Fruit fly (Drosophila melanogaster): ENCODE data around the gene CG7299.

Gene CG7299

DNA sequence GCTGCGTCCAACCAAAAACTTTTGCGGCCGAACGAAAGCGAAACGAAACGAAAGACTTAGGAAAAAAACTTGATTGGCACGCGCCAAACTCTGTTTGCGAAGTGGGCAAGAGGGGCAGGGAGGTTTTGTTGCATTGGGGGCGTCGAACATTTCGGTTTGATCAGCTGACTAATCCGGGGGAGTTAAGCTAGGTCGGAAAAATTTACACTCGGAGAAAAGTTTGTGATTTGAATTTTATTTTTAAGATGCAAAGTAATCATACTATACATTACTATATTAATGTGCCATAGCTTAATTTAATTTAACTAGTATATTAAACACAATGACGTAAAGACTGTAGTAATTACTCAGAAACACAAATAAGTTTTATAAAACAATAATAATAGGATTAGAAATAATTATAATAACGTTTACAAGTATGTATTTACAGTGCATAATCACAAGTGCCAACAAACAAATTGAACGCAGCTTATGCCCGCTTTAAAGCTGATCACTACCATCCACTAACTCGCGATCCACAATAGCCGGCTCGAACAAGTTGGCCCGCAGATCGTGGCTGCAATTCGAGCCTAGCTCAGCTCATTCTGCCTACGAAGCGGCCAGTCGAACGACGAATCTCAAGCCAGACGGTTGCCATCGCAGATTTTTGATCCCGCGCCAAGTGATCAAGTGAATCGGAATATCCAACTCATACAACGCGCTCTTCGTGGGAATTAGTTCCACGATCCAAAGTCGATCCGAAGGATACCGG, 22.5 kb downstream of the CG7299 start, which contains the start of gene CG31871:
Gene CG31871 (plus strand): TSS at position 592 of the 751 bp plus-strand sequence.
- TF ChIP-seq CTCF (optimal IDR thresholded peaks at IDR 0.05), result no peak
- no peak for TF ChIP-seq CG8478 (optimal IDR thresholded peaks at IDR 0.05)

DNA sequence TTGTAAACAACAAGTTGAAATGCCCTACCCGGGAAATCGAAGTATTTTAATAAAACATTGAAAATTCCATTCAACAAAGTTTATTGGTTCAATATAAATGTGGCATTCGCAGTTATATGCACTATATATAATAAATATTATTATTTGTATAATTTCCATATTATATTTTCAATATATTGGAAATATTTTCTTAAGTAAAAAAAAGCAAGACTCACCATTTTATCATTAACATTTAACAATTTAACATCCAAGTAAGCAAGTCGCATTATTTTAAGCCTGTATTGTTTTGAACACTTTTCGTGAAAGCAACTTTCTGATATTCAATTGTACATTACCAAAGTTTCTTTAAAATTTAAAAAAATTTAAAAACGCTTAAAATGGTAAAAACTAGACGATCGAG, 26.2 kb downstream of the CG7299 start, which contains the start of gene CG45690:
Gene CG45690 (plus strand): TSS at position 301 of the 400 bp plus-strand sequence.
- TF ChIP-seq CG8478 (optimal IDR thresholded peaks at IDR 0.05) (no peak), CTCF (optimal IDR thresholded peaks at IDR 0.05) (no peak)

DNA sequence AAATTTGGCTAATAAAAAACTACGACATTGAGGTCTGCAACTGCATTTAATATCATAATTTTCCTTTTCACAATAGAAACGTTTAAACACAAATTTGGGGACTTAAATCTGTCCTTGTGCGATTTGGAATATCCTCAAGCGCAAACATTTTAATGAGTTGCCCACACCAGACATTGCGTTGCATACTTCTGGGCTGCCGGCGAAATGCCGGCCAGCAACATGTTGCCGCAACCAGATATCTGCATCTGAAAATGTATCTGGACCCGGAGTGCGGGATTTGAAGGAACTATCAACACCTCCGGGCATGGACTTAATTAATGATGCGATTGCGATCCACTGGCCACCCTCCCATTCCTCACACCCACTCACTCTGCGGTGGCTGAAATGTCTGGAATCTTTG, 29.7 kb downstream of the CG7299 start:
- TF ChIP-seq CTCF (optimal IDR thresholded peaks at IDR 0.05), result no peak
- no peak for TF ChIP-seq CG8478 (optimal IDR thresholded peaks at IDR 0.05)

DNA sequence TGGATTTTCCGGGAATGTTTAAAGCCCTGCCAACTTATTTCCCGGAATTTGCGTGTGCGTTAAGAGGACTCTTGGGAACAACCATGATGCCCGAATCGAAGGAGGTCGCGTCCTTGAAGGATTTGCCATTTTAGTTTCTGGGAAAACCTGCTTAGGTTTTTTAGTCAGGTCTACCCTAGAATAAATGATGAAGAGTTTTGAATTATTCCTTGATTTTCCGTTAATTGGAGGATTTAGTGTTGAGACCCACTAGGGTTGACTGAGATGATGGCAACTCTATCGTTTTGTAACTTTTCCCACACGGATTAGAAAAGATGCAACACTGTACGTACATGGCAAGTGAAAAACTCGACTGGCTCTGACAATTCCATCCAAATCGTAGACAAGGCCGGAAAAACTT, 32.9 kb downstream of the CG7299 start, which contains the start of gene dbf:
Gene dbf (plus strand): TSS at position 301 of the 400 bp plus-strand sequence.
- TF ChIP-seq CG8478 (optimal IDR thresholded peaks at IDR 0.05), result no peak
- TF ChIP-seq CTCF (optimal IDR thresholded peaks at IDR 0.05), result no peak

DNA sequence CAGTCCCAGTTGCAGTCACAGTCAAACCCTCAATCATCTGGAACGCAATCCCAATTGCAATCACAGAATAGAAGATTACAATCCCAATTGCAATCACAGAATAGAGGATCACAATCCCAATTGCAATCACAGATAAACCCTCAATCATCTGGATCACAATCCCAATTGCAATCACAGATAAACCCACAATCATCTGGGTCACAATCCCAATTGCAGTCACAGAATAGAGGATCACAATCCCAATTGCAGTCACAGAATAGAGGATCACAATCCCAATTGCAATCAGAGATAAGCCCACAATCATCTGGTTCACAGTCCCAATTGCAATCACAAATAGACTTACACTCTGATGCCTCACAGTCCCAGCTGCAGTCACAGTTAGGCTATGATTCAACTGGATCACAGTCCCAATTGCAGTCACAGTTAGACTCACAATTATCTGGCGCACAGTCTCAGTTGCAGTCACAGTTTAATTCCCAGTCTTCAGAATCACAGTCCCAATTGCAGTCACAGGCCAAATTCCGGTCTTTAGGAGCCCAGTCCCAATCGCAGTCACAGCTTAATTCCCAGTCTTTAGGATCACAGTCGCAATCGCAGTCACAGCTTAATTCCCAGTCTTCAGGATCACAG, 36.4 kb downstream of the CG7299 start:
- no peak for TF ChIP-seq CTCF (optimal IDR thresholded peaks at IDR 0.05)

DNA sequence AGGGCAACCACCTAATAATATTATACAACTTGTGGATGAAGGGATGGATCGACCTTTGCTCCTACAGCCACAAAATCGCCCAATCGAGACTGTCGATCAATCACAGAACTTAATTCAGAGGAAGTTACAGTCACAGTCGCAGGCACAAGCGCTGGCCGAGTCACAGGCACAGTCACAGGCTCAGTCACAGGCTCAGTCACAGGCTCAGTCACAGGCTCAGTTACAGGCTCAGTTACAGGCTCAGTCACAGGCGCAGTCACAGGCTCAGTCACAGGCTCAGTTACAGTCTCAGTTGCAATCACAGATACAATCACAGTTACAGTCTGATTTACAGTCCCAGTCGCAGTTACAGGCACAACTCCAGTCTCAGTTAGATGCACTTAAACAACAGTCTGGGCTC, 37.5 kb downstream of the CG7299 start:
- TF ChIP-seq CG8478 (optimal IDR thresholded peaks at IDR 0.05) (no peak), CTCF (optimal IDR thresholded peaks at IDR 0.05) (no peak)

DNA sequence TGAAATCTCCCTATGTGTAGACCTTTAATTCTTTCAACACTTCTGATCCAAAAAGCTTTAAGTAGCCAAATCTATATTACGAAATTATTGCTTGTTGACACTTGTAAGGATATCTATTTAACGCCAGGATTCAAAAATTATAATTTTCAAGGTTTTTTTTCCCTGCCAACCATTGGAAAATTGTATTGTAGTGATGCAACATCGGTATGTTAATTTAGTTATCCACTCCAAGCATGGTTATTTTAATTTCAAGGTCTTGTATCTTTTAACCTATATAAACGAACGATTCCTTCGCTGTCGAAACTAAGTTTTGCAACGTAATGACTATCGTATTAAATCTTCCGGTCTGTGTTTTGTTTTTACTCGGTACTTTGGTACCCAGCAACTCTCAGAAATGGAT, 38.1 kb downstream of the CG7299 start, which contains the start of gene CG17097:
Gene CG17097 (plus strand): TSS at position 301 of the 400 bp plus-strand sequence.
- no peak for TF ChIP-seq CTCF (optimal IDR thresholded peaks at IDR 0.05)
- no peak for TF ChIP-seq CG8478 (optimal IDR thresholded peaks at IDR 0.05)

DNA sequence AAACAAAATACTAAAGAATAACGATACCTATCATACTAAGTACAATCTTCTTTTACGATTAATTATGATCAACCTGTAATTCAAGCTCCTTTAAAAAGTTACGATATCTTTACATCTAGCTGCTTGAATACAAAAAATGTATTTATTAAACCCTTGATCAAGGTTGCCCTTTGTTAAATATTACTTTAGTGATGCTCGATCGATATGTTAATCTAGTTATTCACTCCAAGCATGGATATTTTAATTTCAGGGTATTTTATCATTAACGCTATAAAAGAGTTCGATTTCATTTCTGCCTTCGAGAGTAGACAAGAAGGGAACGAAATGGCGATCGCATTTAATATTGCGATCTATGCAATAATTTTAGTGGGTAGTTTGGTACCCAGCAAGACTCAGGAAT, 40.5 kb downstream of the CG7299 start, which contains the start of gene CG18284:
Gene CG18284 (plus strand): TSS at position 301 of the 400 bp plus-strand sequence.
- TF ChIP-seq CTCF (optimal IDR thresholded peaks at IDR 0.05) (no peak), CG8478 (optimal IDR thresholded peaks at IDR 0.05) (no peak)

DNA sequence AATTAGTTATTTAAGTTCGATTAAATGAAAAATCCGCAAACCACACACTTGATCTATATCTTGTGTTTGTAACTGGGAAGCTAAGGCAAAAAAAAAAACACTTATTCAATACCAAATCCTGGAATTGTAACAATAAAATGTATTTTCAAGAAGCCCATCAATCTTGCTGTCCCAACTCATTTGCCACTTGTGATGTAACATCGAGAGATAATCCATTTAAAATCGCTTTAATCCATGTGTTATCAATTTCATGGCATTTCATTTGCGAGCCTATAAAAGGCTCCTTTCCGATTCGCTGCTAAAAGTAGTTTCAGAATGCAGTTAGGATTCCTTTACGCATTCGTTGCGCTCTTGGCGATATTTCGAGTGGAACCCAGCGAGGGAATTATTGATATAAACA, 44.6 kb downstream of the CG7299 start, which contains the start of gene CG31872:
Gene CG31872 (plus strand): TSS at position 301 of the 400 bp plus-strand sequence.
- TF ChIP-seq CG8478 (optimal IDR thresholded peaks at IDR 0.05) (no peak), CTCF (optimal IDR thresholded peaks at IDR 0.05) (no peak)

DNA sequence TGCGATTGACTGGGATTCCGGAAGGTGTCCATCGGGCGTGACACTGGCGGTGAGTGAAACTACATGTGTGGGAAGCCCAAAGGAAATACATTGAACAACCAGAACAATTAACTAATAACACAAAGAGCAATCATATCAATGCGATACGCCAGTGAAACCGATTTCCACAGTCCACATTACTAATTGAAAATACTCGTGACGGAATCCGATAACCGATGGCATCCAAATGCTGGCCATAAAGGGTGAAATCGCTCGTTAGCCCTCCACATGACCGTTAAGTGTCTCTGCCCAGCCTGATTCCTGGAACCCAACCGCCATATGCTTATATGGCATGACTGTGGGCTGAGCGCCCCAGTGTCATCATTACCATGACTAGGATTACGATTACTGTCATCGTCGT, 45.8 kb downstream of the CG7299 start, which contains the start of gene CG7329:
Gene CG7329 (minus strand): TSS at position 101 of the 400 bp plus-strand sequence.
- TF ChIP-seq CG8478 (optimal IDR thresholded peaks at IDR 0.05) (no peak), CTCF (optimal IDR thresholded peaks at IDR 0.05) (no peak)

Measured in S2 (cell line).